Worm (Caenorhabditis elegans): Measurements from ENCODE around the gene T05A7.12.

DNA sequence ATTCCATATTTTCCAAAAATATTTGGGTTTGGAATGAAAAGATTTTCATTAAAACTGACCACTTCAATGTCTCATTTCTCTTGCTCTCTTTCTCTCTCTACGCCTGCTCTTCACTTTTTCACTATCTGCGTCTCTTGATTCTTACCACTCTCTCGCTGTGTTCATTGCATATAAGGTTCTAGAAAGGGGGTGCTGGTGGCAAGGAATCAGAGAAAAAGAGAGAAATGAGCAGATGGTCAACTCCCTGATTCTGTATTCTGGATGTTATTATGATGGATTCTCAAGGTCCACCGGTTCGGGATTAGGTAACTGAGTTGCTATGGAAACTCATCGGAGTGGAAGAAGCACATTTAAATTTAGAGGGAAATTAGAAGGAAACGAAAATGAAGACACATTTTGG lies 22.3 kb downstream of the T05A7.12 start:
- TF ChIP-seq nhr-12 (tag; optimal IDR thresholded peaks at IDR 0.05) (no peak), lsy-2 (tag; optimal IDR thresholded peaks at IDR 0.05) (no peak), fos-1 (tag; optimal IDR thresholded peaks at IDR 0.05) (no peak), unc-62 (GFP tag; optimal IDR thresholded peaks at IDR 0.05) (no peak), nhr-11 (tag; optimal IDR thresholded peaks at IDR 0.05) (no peak), skn-1 (tag; optimal IDR thresholded peaks at IDR 0.05) (no peak), dmd-4 (tag; optimal IDR thresholded peaks at IDR 0.05) (no peak), lin-13 (GFP tag; optimal IDR thresholded peaks at IDR 0.05) (no peak), blmp-1 (tag; optimal IDR thresholded peaks at IDR 0.05; ENCODE audit: insufficient read depth) (no peak), zag-1 (tag; optimal IDR thresholded peaks at IDR 0.05) (no peak), lin-39 (tag; optimal IDR thresholded peaks at IDR 0.05) (no peak), unc-39 (tag; optimal IDR thresholded peaks at IDR 0.05) (no peak), nhr-77 (tag; optimal IDR thresholded peaks at IDR 0.05) (no peak)

Data from whole organism, L2 larva.